Fruit fly (Drosophila melanogaster): Measurements from ENCODE around the gene CG4098.

DNA sequence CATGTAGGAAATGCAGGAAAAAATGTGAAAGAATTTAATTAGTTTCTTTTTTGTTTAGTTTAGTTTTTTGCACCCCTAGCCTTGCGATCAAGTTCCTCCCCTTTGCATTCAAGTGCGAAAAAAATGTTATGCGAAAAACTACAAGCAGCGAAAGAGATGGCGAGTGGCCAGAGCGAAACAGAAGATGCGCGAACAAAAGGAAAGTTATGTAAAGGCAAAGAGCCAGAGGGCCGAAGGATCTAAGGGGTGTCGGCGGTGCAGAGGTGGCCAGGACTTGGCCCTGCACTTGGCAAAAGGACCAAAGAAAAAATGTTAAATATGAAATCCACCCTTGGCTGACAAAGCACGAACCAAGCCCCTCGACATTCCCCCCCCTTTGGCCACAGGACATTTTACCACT, 24.9 kb upstream of the CG4098 start:
- TF ChIP-seq psq (optimal IDR thresholded peaks at IDR 0.05), result no peak
- TF ChIP-seq h (optimal IDR thresholded peaks at IDR 0.05), result no peak
- TF ChIP-seq ttk (optimal IDR thresholded peaks at IDR 0.05), result no peak
- no peak for TF ChIP-seq Myc (optimal IDR thresholded peaks at IDR 0.05)
